Fruit fly (Drosophila melanogaster) whole organism, embryonic: ENCODE data around the gene CG34303.

ENCODE experiments used
- Abd-B ChIP-seq: fragments of 200-800 bp; sonication (Bioruptor generic); optimal IDR thresholded peaks from 2 replicates; lab custom pipeline; 2018; ENCODE audit warnings: missing biosample characterization, mild to moderate bottlenecking, missing genetic modification characterization, moderate library complexity
- Aef1 ChIP-seq: fragments of 200-800 bp; sonication (Bioruptor generic); IDR thresholded peaks from 3 replicates; pipeline ENCODE4 v1.3.6; 2022; ENCODE audit warnings: missing biosample characterization, missing genetic modification characterization
- Antp ChIP-seq: fragments of 200-800 bp; sonication (Bioruptor generic); optimal IDR thresholded peaks from 3 replicates; lab custom pipeline; 2016; ENCODE audit warnings: missing biosample characterization, missing genetic modification characterization
- Atf3 ChIP-seq: fragments of 200-800 bp; sonication (Bioruptor generic); optimal IDR thresholded peaks from 3 replicates; lab custom pipeline; 2016; ENCODE audit warnings: missing biosample characterization, missing genetic modification characterization
- Atf6 ChIP-seq: fragments of 200-800 bp; sonication (Bioruptor generic); IDR thresholded peaks from 2 replicates; pipeline ENCODE4 v1.3.6; 2022; ENCODE audit warnings: missing biosample characterization, missing genetic modification characterization
- B-H1 ChIP-seq: fragments of 200-800 bp; sonication (Bioruptor generic); IDR thresholded peaks from 3 replicates; pipeline ENCODE4 v1.3.6; 2022; ENCODE audit warnings: missing biosample characterization, missing genetic modification characterization
- CG10431 ChIP-seq: fragments of 200-800 bp; sonication (Bioruptor generic); optimal IDR thresholded peaks from 3 replicates; lab custom pipeline; 2018; ENCODE audit warnings: missing biosample characterization, mild to moderate bottlenecking, missing genetic modification characterization
- CG11696 ChIP-seq: fragments of 200-800 bp; sonication (Bioruptor generic); IDR thresholded peaks from 2 replicates; pipeline ENCODE4 v1.3.6; 2022; ENCODE audit warnings: missing biosample characterization, missing genetic modification characterization
- CG11723 ChIP-seq: fragments of 200-800 bp; sonication (Bioruptor generic); optimal IDR thresholded peaks from 2 replicates; lab custom pipeline; 2017; ENCODE audit warnings: missing biosample characterization, mild to moderate bottlenecking, missing genetic modification characterization
- CG12942 ChIP-seq: fragments of 200-800 bp; sonication (Bioruptor generic); optimal IDR thresholded peaks from 3 replicates; lab custom pipeline; 2016; ENCODE audit warnings: missing biosample characterization, missing genetic modification characterization
- CG13424 ChIP-seq: fragments of 200-800 bp; sonication (Bioruptor generic); optimal IDR thresholded peaks from 2 replicates; lab custom pipeline; 2019; ENCODE audit warnings: missing biosample characterization, mild to moderate bottlenecking, missing genetic modification characterization, moderate library complexity
- CG13624 ChIP-seq: fragments of 200-800 bp; sonication (Bioruptor generic); optimal IDR thresholded peaks from 2 replicates; lab custom pipeline; 2016; ENCODE audit warnings: missing biosample characterization, missing genetic modification characterization
- CG2116 ChIP-seq: fragments of 200-800 bp; sonication (Bioruptor generic); optimal IDR thresholded peaks from 3 replicates; lab custom pipeline; 2018; ENCODE audit warnings: missing biosample characterization, mild to moderate bottlenecking, missing genetic modification characterization
- CG30020 ChIP-seq: fragments of 200-800 bp; optimal IDR thresholded peaks from 2 replicates; lab custom pipeline; 2019; ENCODE audit warnings: missing biosample characterization, mild to moderate bottlenecking, missing genetic modification characterization, moderate library complexity
- CG8359 ChIP-seq: fragments of 200-800 bp; sonication (Bioruptor generic); optimal IDR thresholded peaks from 2 replicates; lab custom pipeline; 2017; ENCODE audit warnings: missing biosample characterization, mild to moderate bottlenecking, missing genetic modification characterization, borderline replicate concordance
- CrebB ChIP-seq: fragments of 200-800 bp; sonication (Bioruptor generic); optimal IDR thresholded peaks from 3 replicates; lab custom pipeline; 2018; ENCODE audit warnings: missing biosample characterization, mild to moderate bottlenecking, missing genetic modification characterization
- D ChIP-seq, 2 experiments: fragments of 200-800 bp in 1 of 2; fragments of >200 bp in 1 of 2; sonication (Bioruptor generic) in 1 of 2; optimal IDR thresholded peaks; 2 replicates in 1 of 2; 3 replicates in 1 of 2; lab custom pipeline; 2017; ENCODE audit warnings: mild to moderate bottlenecking in 1 of 2, missing biosample characterization in 1 of 2, missing genetic modification characterization in 1 of 2, missing genetic modification reagents in 1 of 2
- Dip3 ChIP-seq: fragments of 200-800 bp; sonication (Bioruptor generic); optimal IDR thresholded peaks from 3 replicates; lab custom pipeline; 2016; ENCODE audit warnings: missing biosample characterization, missing genetic modification characterization
- Doc3 ChIP-seq: fragments of 200-800 bp; sonication (Bioruptor generic); IDR thresholded peaks from 3 replicates; pipeline ENCODE4 v1.3.6; 2022; ENCODE audit warnings: missing biosample characterization, missing genetic modification characterization; ENCODE audit not compliant: partially characterized antibody
- HmgD ChIP-seq: fragments of 200-800 bp; sonication (Bioruptor generic); optimal IDR thresholded peaks from 3 replicates; lab custom pipeline; 2016; ENCODE audit warnings: missing biosample characterization, missing genetic modification characterization
- Hr39 ChIP-seq: fragments of >200 bp; optimal IDR thresholded peaks from 2 replicates; lab custom pipeline; 2017
- Mes4 ChIP-seq: fragments of 200-800 bp; sonication (Bioruptor generic); optimal IDR thresholded peaks from 2 replicates; lab custom pipeline; 2016; ENCODE audit warnings: missing biosample characterization, missing genetic modification characterization
- NC2β ChIP-seq: fragments of 200-800 bp; sonication (Bioruptor generic); optimal IDR thresholded peaks from 2 replicates; lab custom pipeline; 2016; ENCODE audit warnings: missing biosample characterization, missing genetic modification characterization
- Sry-β ChIP-seq: fragments of 200-800 bp; sonication (Bioruptor generic); optimal IDR thresholded peaks from 2 replicates; lab custom pipeline; 2018; ENCODE audit warnings: missing biosample characterization, mild to moderate bottlenecking, missing genetic modification characterization, moderate library complexity
- Tbp ChIP-seq: fragments of >200 bp; optimal IDR thresholded peaks from 2 replicates; lab custom pipeline; 2018; ENCODE audit warnings: missing biosample characterization, missing genetic modification characterization
- ap ChIP-seq: fragments of 200-800 bp; sonication (Bioruptor generic); IDR thresholded peaks from 2 replicates; pipeline ENCODE4 v1.3.6; 2022; ENCODE audit warnings: missing biosample characterization, missing genetic modification characterization
- ara ChIP-seq: fragments of 200-800 bp; sonication (Bioruptor generic); IDR thresholded peaks from 2 replicates; pipeline ENCODE4 v1.3.6; 2022; ENCODE audit warnings: missing biosample characterization, missing genetic modification characterization
- cato ChIP-seq: fragments of 200-800 bp; sonication (Bioruptor generic); optimal IDR thresholded peaks from 2 replicates; lab custom pipeline; 2016; ENCODE audit warnings: missing biosample characterization, missing genetic modification characterization, borderline replicate concordance
- crc ChIP-seq: fragments of 200-800 bp; sonication (Bioruptor generic); optimal IDR thresholded peaks from 2 replicates; lab custom pipeline; 2016; ENCODE audit warnings: missing biosample characterization, missing genetic modification characterization
- croc ChIP-seq: fragments of 200-800 bp; sonication (Bioruptor generic); conservative IDR thresholded peaks from 3 replicates; pipeline ENCODE4 v1.3.6; 2022; ENCODE audit warnings: missing biosample characterization, missing genetic modification characterization
- dmrt11E ChIP-seq: fragments of 200-800 bp; sonication (Bioruptor generic); optimal IDR thresholded peaks from 3 replicates; lab custom pipeline; 2018; ENCODE audit warnings: missing biosample characterization, mild to moderate bottlenecking, missing genetic modification characterization, moderate library complexity
- dpn ChIP-seq, 2 experiments: fragments of 200-800 bp; sonication (Bioruptor generic); optimal IDR thresholded peaks; 3 replicates each; lab custom pipeline; 2016; ENCODE audit warnings: missing biosample characterization in 2 of 2, missing genetic modification characterization in 2 of 2
- exex ChIP-seq: fragments of 200-800 bp; sonication (Bioruptor generic); optimal IDR thresholded peaks from 4 replicates; lab custom pipeline; 2018; ENCODE audit warnings: missing biosample characterization, mild to moderate bottlenecking, missing genetic modification characterization, moderate library complexity
- fu2 ChIP-seq: fragments of 200-800 bp; sonication (Bioruptor generic); optimal IDR thresholded peaks from 2 replicates; lab custom pipeline; 2016; ENCODE audit warnings: missing biosample characterization, missing genetic modification characterization
- ind ChIP-seq: fragments of 200-800 bp; sonication (Bioruptor generic); optimal IDR thresholded peaks from 3 replicates; lab custom pipeline; 2016; ENCODE audit warnings: missing biosample characterization, missing genetic modification characterization
- lbe ChIP-seq: fragments of 200-800 bp; sonication (Bioruptor generic); optimal IDR thresholded peaks from 2 replicates; lab custom pipeline; 2016; ENCODE audit warnings: missing biosample characterization, mild to moderate bottlenecking, missing genetic modification characterization
- lola ChIP-seq, 3 experiments: fragments of >200 bp in 2 of 3; fragments of 200-800 bp in 1 of 3; sonication (Bioruptor generic) in 1 of 3; optimal IDR thresholded peaks; 2 replicates each; lab custom pipeline; 2017 to 2019; ENCODE audit warnings: missing biosample characterization in 3 of 3, missing genetic modification characterization in 3 of 3, mild to moderate bottlenecking in 1 of 3, moderate library complexity in 1 of 3
- nau ChIP-seq: fragments of 200-800 bp; sonication (Bioruptor generic); optimal IDR thresholded peaks from 3 replicates; lab custom pipeline; 2017; ENCODE audit warnings: missing biosample characterization, mild to moderate bottlenecking, missing genetic modification characterization, missing genetic modification reagents
- phol ChIP-seq: fragments of 200-800 bp; sonication (Bioruptor generic); optimal IDR thresholded peaks from 3 replicates; lab custom pipeline; 2018; ENCODE audit warnings: missing biosample characterization, mild to moderate bottlenecking, missing genetic modification characterization, moderate library complexity
- ranshi ChIP-seq: fragments of 200-800 bp; sonication (Bioruptor generic); IDR thresholded peaks from 2 replicates; pipeline ENCODE4 v1.3.6; 2022; ENCODE audit warnings: missing biosample characterization, missing genetic modification characterization
- sim ChIP-seq: fragments of 200-800 bp; sonication (Bioruptor generic); IDR thresholded peaks from 2 replicates; pipeline ENCODE4 v1.3.6; 2022; ENCODE audit warnings: missing biosample characterization, missing genetic modification characterization
- slou ChIP-seq: fragments of 200-800 bp; sonication (Bioruptor generic); optimal IDR thresholded peaks from 3 replicates; lab custom pipeline; 2016; ENCODE audit warnings: missing biosample characterization, missing genetic modification characterization
- stwl ChIP-seq: fragments of 200-800 bp; sonication (Bioruptor generic); optimal IDR thresholded peaks from 3 replicates; lab custom pipeline; 2018; ENCODE audit warnings: missing biosample characterization, mild to moderate bottlenecking, missing genetic modification characterization, moderate library complexity
- sug ChIP-seq: fragments of 200-800 bp; optimal IDR thresholded peaks from 2 replicates; lab custom pipeline; 2019; ENCODE audit warnings: missing biosample characterization, mild to moderate bottlenecking, missing genetic modification characterization, moderate library complexity
- tio ChIP-seq: fragments of 200-800 bp; sonication (Bioruptor generic); optimal IDR thresholded peaks from 2 replicates; lab custom pipeline; 2017; ENCODE audit warnings: missing biosample characterization, missing genetic modification characterization, inconsistent platforms
- trem ChIP-seq: fragments of 200-800 bp; optimal IDR thresholded peaks from 3 replicates; lab custom pipeline; 2019; ENCODE audit warnings: missing biosample characterization, mild to moderate bottlenecking, missing genetic modification characterization, moderate library complexity
- tx ChIP-seq: fragments of 200-800 bp; sonication (Bioruptor generic); optimal IDR thresholded peaks from 2 replicates; lab custom pipeline; 2016; ENCODE audit warnings: missing biosample characterization, missing genetic modification characterization
- unpg ChIP-seq: fragments of 200-800 bp; sonication (Bioruptor generic); optimal IDR thresholded peaks from 3 replicates; lab custom pipeline; 2018; ENCODE audit warnings: missing biosample characterization, mild to moderate bottlenecking, missing genetic modification characterization, moderate library complexity
- wdn ChIP-seq: fragments of 200-800 bp; sonication (Bioruptor generic); IDR thresholded peaks from 2 replicates; pipeline ENCODE4 v1.3.6; 2022; ENCODE audit warnings: missing biosample characterization, missing genetic modification characterization
- wek ChIP-seq: fragments of 200-800 bp; sonication (Bioruptor generic); optimal IDR thresholded peaks from 3 replicates; lab custom pipeline; 2018; ENCODE audit warnings: missing biosample characterization, mild to moderate bottlenecking, missing genetic modification characterization, moderate library complexity
- z ChIP-seq: fragments of 200-800 bp; sonication (Bioruptor generic); IDR thresholded peaks from 3 replicates; pipeline ENCODE4 v1.3.6; 2022; ENCODE audit warnings: missing biosample characterization, missing genetic modification characterization

Gene CG34303

DNA sequence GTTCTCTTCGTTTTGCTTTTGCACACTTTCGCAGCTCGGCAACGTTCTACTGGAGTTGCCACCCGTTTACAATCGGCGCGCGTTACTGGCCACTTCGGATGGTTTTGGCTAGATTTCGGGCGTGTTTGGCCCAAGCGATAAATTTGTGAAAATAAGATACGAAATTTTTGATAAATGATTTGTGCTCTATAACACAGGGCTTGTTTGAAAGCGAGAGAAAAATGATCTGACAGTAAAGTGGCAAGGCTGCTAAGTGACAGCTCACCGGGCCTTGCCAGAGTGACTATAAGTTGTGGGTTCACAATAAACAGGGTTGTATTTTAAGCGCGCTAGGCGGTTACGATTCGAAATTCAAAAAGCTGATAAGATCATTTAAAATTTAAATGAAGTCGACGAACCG is 41.7 kb downstream of the CG34303 start, which contains the start of gene Fmr1 (continued):
- TF ChIP-seq CG8359 (GFP tag; lab: Kevin White, UChicago) (no peak), stwl (tag; lab: Kevin White, UChicago) (peak; percentile 83), exex (tag; lab: Kevin White, UChicago) (no peak), B-H1 (GFP tag; lab: Robert Waterston, UW) (no peak), HmgD (GFP tag; lab: Kevin White, UChicago) (peak; percentile 54), sim (GFP tag; lab: Robert Waterston, UW) (no peak), sug (tag; lab: Kevin White, UChicago) (peak; percentile 66), z (GFP tag; lab: Robert Waterston, UW) (no peak), Dip3 (peak; percentile 48), lola (GFP tag; optimal IDR thresholded peaks at IDR 0.05; lab: Kevin White, UChicago) (peak in 1 of 3 experiments; percentile 45), croc (no peak), dpn (GFP tag; optimal IDR thresholded peaks at IDR 0.05; lab: Kevin White, UChicago) (peak; percentile 51 to 52), NC2β (GFP tag; lab: Kevin White, UChicago) (peak; percentile 65), CG12942 (peak; percentile 35), slou (GFP tag; lab: Kevin White, UChicago) (no peak), Atf3 (GFP tag; lab: Kevin White, UChicago) (peak; percentile 7), Abd-B (GFP tag; lab: Kevin White, UChicago) (no peak), crc (GFP tag; lab: Kevin White, UChicago) (peak; percentile 33), Antp (peak; percentile 81), Atf6 (GFP tag; lab: Robert Waterston, UW) (peak; percentile 40; the same call in 1 of the 2 replicates), CrebB (tag; lab: Kevin White, UChicago) (no peak), CG2116 (peak; percentile 100), wek (GFP tag; lab: Kevin White, UChicago) (no peak), phol (tag; lab: Kevin White, UChicago) (peak; percentile 74), lbe (no peak), CG13424 (tag; lab: Kevin White, UChicago) (peak; percentile 65), tio (GFP tag; lab: Kevin White, UChicago) (peak; percentile 22), CG11696 (no peak), CG11723 (GFP tag; lab: Kevin White, UChicago) (peak; percentile 41), fu2 (GFP tag; lab: Kevin White, UChicago) (peak; percentile 46), Tbp (no peak), wdn (GFP tag; lab: Robert Waterston, UW) (no peak), ind (GFP tag; lab: Kevin White, UChicago) (peak; percentile 64), cato (GFP tag; lab: Kevin White, UChicago) (no peak), ara (GFP tag; lab: Robert Waterston, UW) (no peak), trem (tag; lab: Kevin White, UChicago) (peak; percentile 89), dmrt11E (peak; percentile 35), Doc3 (GFP tag; lab: Robert Waterston, UW) (no peak), Mes4 (peak; percentile 4), D (optimal IDR thresholded peaks at IDR 0.05; lab: Kevin White, UChicago) (peak; percentile 71), D (GFP tag; optimal IDR thresholded peaks at IDR 0.05; lab: Kevin White, UChicago) (no peak), nau (no peak), tx (GFP tag; lab: Kevin White, UChicago) (peak; percentile 42), Sry-β (GFP tag; lab: Kevin White, UChicago) (peak; percentile 23), unpg (peak; percentile 43), Hr39 (lab: Kevin White, UChicago) (no peak), CG30020 (tag; lab: Kevin White, UChicago) (peak; percentile 28), CG13624 (GFP tag; lab: Kevin White, UChicago) (peak; percentile 59), ranshi (GFP tag; lab: Robert Waterston, UW) (no peak), ap (GFP tag; lab: Robert Waterston, UW) (0 out of 2 replicates have a peak, but pooled peaks have one; percentile 23), CG10431 (GFP tag; lab: Kevin White, UChicago) (no peak), Aef1 (peak; percentile 55)
